Worm (Caenorhabditis elegans) whole organism, L2 larva: ENCODE results near the gene skr-4.

Experiments used
- C34F6.9 ChIP-seq: fragments of 150-350 bp; optimal IDR thresholded peaks from 2 replicates; lab custom pipeline; 2014; ENCODE audit warnings: missing biosample characterization, missing genetic modification characterization
- F13H6.1 ChIP-seq: sonication (generic microtip); optimal IDR thresholded peaks from 2 replicates; lab custom pipeline; 2016; ENCODE audit warnings: missing genetic modification characterization, missing compliant biosample characterization
- R02D3.7 ChIP-seq: fragments of 150-350 bp; optimal IDR thresholded peaks from 2 replicates; lab custom pipeline; 2014; ENCODE audit warnings: missing biosample characterization, missing genetic modification characterization
- ZK546.5 ChIP-seq: sonication (generic microtip); optimal IDR thresholded peaks from 2 replicates; lab custom pipeline; 2017; ENCODE audit warnings: missing biosample characterization, missing genetic modification characterization
- alr-1 ChIP-seq: fragments of 150-350 bp; optimal IDR thresholded peaks from 2 replicates; lab custom pipeline; 2014; ENCODE audit warnings: missing biosample characterization, missing genetic modification characterization
- aly-2 ChIP-seq: fragments of 150-350 bp; optimal IDR thresholded peaks from 2 replicates; lab custom pipeline; 2014; ENCODE audit warnings: missing biosample characterization, missing genetic modification characterization
- ama-1 ChIP-seq: fragments of 150-350 bp; optimal IDR thresholded peaks from 2 replicates; lab custom pipeline; 2018; ENCODE audit warnings: inconsistent platforms
- ceh-16 ChIP-seq: fragments of 150-350 bp; optimal IDR thresholded peaks from 2 replicates; lab custom pipeline; 2014; ENCODE audit warnings: missing biosample characterization, missing genetic modification characterization
- crh-2 ChIP-seq: sonication (generic microtip); optimal IDR thresholded peaks from 2 replicates; lab custom pipeline; 2017; ENCODE audit warnings: missing biosample characterization, missing genetic modification characterization
- dmd-4 ChIP-seq: sonication (generic microtip); optimal IDR thresholded peaks from 2 replicates; lab custom pipeline; 2017; ENCODE audit warnings: missing biosample characterization, missing genetic modification characterization
- egl-27 ChIP-seq: sonication (generic microtip); optimal IDR thresholded peaks from 3 replicates; lab custom pipeline; 2017; ENCODE audit warnings: missing biosample characterization, missing genetic modification reagents, missing genetic modification characterization
- elt-1 ChIP-seq: fragments of 150-350 bp; optimal IDR thresholded peaks from 2 replicates; lab custom pipeline; 2014; ENCODE audit warnings: missing biosample characterization, missing genetic modification characterization
- elt-3 ChIP-seq: sonication (generic microtip); optimal IDR thresholded peaks from 2 replicates; lab custom pipeline; 2017; ENCODE audit warnings: missing biosample characterization, missing genetic modification characterization
- fos-1 ChIP-seq: fragments of 150-350 bp; optimal IDR thresholded peaks from 2 replicates; lab custom pipeline; 2014; ENCODE audit warnings: missing biosample characterization, missing genetic modification characterization
- lin-11 ChIP-seq: fragments of 150-350 bp; sonication (generic microtip); optimal IDR thresholded peaks from 2 replicates; lab custom pipeline; 2014; ENCODE audit warnings: missing biosample characterization, missing genetic modification characterization, inconsistent platforms, mixed read lengths
- lin-13 ChIP-seq: fragments of 150-350 bp; optimal IDR thresholded peaks from 2 replicates; lab custom pipeline; 2014; ENCODE audit warnings: missing biosample characterization, missing genetic modification reagents, missing genetic modification characterization
- lin-39 ChIP-seq: fragments of 150-350 bp; optimal IDR thresholded peaks from 2 replicates; lab custom pipeline; 2014; ENCODE audit warnings: missing biosample characterization, missing genetic modification reagents, missing genetic modification characterization
- lsy-2 ChIP-seq, 2 experiments: fragments of 150-350 bp in 1 of 2; sonication (generic microtip) in 1 of 2; optimal IDR thresholded peaks; 2 replicates each; lab custom pipeline; 2014 to 2017; ENCODE audit warnings: missing biosample characterization in 2 of 2, missing genetic modification characterization in 2 of 2
- mdl-1 ChIP-seq, 2 experiments: fragments of 150-350 bp in 1 of 2; sonication (generic microtip) in 1 of 2; optimal IDR thresholded peaks; 2 replicates each; lab custom pipeline; 2017; ENCODE audit warnings: missing biosample characterization in 2 of 2, missing genetic modification characterization in 2 of 2
- nhr-11 ChIP-seq: fragments of 150-350 bp; optimal IDR thresholded peaks from 2 replicates; lab custom pipeline; 2014; ENCODE audit warnings: missing biosample characterization, missing genetic modification characterization
- nhr-12 ChIP-seq: fragments of 150-350 bp; optimal IDR thresholded peaks from 2 replicates; lab custom pipeline; 2014; ENCODE audit warnings: missing biosample characterization, missing genetic modification characterization
- nhr-129 ChIP-seq: fragments of 150-350 bp; optimal IDR thresholded peaks from 2 replicates; lab custom pipeline; 2014; ENCODE audit warnings: missing biosample characterization, missing genetic modification characterization
- nhr-21 ChIP-seq: fragments of 150-350 bp; optimal IDR thresholded peaks from 2 replicates; lab custom pipeline; 2014; ENCODE audit warnings: missing biosample characterization, missing genetic modification characterization
- nhr-23 ChIP-seq: fragments of 150-350 bp; optimal IDR thresholded peaks from 2 replicates; lab custom pipeline; 2014; ENCODE audit warnings: missing biosample characterization, missing genetic modification reagents, missing genetic modification characterization
- nhr-25 ChIP-seq: fragments of 150-350 bp; sonication (generic microtip); optimal IDR thresholded peaks from 3 replicates; lab custom pipeline; 2014; ENCODE audit warnings: missing biosample characterization, missing genetic modification characterization
- nhr-77 ChIP-seq: fragments of 150-350 bp; optimal IDR thresholded peaks from 2 replicates; lab custom pipeline; 2014; ENCODE audit warnings: missing biosample characterization, missing genetic modification characterization
- peb-1 ChIP-seq: fragments of 150-350 bp; optimal IDR thresholded peaks from 2 replicates; lab custom pipeline; 2014; ENCODE audit warnings: missing biosample characterization, missing genetic modification characterization
- skn-1 ChIP-seq: sonication (generic microtip); optimal IDR thresholded peaks from 2 replicates; lab custom pipeline; 2017; ENCODE audit warnings: missing biosample characterization, missing genetic modification characterization
- sma-9 ChIP-seq, 2 experiments: fragments of 150-350 bp in 1 of 2; sonication (generic microtip) in 1 of 2; optimal IDR thresholded peaks; 2 replicates each; lab custom pipeline; 2014 to 2016; ENCODE audit warnings: missing genetic modification characterization in 2 of 2, mild to moderate bottlenecking in 1 of 2, missing biosample characterization in 1 of 2, missing compliant biosample characterization in 1 of 2, missing genetic modification reagents in 1 of 2, moderate library complexity in 1 of 2
- snpc-4 ChIP-seq: fragments of 150-350 bp; optimal IDR thresholded peaks from 2 replicates; lab custom pipeline; 2014; ENCODE audit warnings: missing biosample characterization, missing genetic modification characterization
- unc-55 ChIP-seq: fragments of 150-350 bp; sonication (generic microtip); optimal IDR thresholded peaks from 3 replicates; lab custom pipeline; 2014; ENCODE audit warnings: missing biosample characterization, missing genetic modification reagents, missing genetic modification characterization
- zag-1 ChIP-seq: fragments of 150-350 bp; optimal IDR thresholded peaks from 2 replicates; lab custom pipeline; 2014; ENCODE audit warnings: missing biosample characterization, missing genetic modification characterization
- ztf-11 ChIP-seq: sonication (generic microtip); optimal IDR thresholded peaks from 2 replicates; lab custom pipeline; 2017; ENCODE audit warnings: missing biosample characterization, missing genetic modification characterization
- ztf-4 ChIP-seq: fragments of 150-350 bp; optimal IDR thresholded peaks from 2 replicates; lab custom pipeline; 2014; ENCODE audit warnings: missing biosample characterization, missing genetic modification characterization

Gene skr-4

DNA sequence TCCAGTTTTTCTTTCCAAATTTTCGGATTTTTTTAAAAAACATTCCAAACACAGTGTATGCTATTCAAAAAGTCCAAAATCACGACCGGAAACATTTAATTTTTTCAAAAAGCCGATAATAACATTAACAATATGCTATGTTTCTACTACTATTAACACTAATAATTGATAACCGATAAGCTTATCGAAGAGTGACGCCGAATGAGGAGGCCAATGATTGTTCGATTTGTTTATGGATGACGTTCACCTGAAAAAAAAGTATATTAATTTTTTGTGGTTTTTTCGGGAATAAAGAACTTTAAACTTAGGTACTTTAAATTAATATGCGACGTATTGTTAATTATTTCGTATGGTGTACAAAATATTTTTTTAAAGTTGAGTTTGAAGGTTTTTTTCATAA lies 26.0 kb upstream of the skr-4 start:
- TF ChIP-seq fos-1 (tag; lab: Kevin White, UChicago), result peak; percentile 78
- no peak for TF ChIP-seq ztf-11 (tag; lab: Kevin White, UChicago)
- TF ChIP-seq ZK546.5 (tag; lab: Kevin White, UChicago), result no peak

DNA sequence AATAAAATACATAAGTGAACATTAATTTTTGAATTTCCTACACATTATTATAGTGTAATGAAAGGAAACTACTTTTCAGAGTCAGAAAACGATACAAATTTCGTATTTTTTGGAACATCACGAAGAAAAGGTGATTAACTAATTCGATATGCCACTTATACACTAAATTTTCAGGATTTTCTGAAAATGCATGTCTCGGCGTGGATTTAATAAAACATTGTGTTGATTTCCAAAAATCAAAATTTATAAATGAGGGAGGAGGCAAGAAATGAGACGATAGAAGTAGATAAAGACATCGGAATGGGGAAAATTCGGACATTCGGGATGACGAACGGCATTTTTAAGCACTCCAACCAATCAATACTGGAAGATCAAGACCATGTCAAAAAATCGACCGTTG lies 24.9 kb upstream of the skr-4 start, which contains the start of gene Y116F11B.14:
Gene Y116F11B.14 (plus strand): TSS at position 301 of the 400 bp plus-strand sequence.
- no peak for TF ChIP-seq skn-1 (tag; lab: Kevin White, UChicago)
- no peak for TF ChIP-seq F13H6.1 (tag; lab: Kevin White, UChicago)
- TF ChIP-seq egl-27 (tag; lab: Kevin White, UChicago), result no peak
- TF ChIP-seq lsy-2 (tag; optimal IDR thresholded peaks at IDR 0.05; lab: Kevin White, UChicago), result no peak
- TF ChIP-seq, all 48 proteins: peak for 0

DNA sequence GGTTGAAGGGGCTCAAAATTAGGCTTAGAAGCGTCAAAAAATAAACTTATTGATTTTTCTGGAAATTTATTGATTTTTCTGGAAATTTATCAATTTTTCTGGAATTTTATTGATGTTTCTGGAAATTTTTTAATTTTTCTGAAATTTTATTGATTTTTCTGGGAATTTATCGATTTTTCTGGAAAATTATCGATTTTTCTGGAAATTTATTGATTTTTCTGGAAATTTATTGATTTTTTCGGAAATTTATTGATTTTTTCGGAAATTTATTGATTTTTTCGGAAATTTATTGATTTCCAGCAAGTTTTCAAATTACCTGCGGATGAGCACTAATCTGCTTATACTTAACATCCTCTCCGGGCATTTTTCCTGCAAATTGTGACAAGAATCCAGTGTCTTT lies 22.2 kb upstream of the skr-4 start:
- TF ChIP-seq mdl-1 (tag; optimal IDR thresholded peaks at IDR 0.05; lab: Kevin White, UChicago) (no peak), lin-11 (tag; lab: Kevin White, UChicago) (no peak), nhr-21 (tag; lab: Kevin White, UChicago) (no peak)

DNA sequence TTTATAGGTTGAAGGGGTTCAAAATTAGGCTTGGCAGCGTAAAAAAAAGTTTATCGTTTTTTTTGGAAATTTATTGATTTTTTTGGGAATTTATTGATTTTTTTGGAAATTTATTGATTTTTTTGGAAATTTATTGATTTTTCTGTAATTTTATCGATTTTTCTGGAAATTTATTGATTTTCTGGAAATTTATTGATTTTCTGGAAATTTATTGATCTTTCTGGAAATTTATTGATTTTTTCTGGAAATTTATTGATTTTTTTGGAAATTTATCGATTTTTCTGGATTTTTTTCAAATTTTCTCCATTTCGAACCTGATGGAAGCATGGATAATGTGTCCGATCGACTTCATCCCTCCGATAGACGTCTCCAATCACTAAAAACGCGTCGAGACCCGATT lies 19.2 kb upstream of the skr-4 start:
- TF ChIP-seq nhr-77 (no peak), nhr-25 (no peak), aly-2 (tag; lab: Kevin White, UChicago) (no peak), ama-1 (lab: Kevin White, UChicago) (no peak), sma-9 (GFP tag; optimal IDR thresholded peaks at IDR 0.05; lab: Kevin White, UChicago) (no peak), sma-9 (tag; optimal IDR thresholded peaks at IDR 0.05; lab: Kevin White, UChicago) (no peak), peb-1 (tag; lab: Kevin White, UChicago) (no peak), mdl-1 (tag; optimal IDR thresholded peaks at IDR 0.05; lab: Kevin White, UChicago) (no peak), R02D3.7 (no peak), fos-1 (tag; lab: Kevin White, UChicago) (no peak), zag-1 (tag; lab: Kevin White, UChicago) (no peak), ztf-11 (tag; lab: Kevin White, UChicago) (no peak), snpc-4 (tag; lab: Kevin White, UChicago) (no peak), skn-1 (tag; lab: Kevin White, UChicago) (no peak)

DNA sequence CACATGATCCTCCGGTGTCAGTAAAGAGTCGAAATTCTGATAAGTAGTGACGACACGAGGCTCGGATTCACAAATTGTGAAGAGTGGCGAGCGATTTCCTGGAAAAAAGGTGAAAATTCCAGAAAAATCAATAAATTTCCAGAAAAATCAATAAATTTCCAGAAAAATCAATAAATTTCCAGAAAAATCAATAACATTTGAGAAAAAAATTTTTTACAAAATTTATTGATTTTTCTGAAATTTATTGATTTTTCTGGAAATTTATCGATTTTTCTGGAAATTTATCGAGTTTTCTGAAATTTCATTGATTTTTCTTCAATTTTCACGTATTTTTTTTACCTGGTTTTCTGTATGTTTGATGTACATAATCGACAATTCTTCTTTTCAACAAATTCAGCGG lies 18.0 kb upstream of the skr-4 start:
- TF ChIP-seq F13H6.1 (tag; lab: Kevin White, UChicago), result no peak
- TF ChIP-seq sma-9 (GFP tag; optimal IDR thresholded peaks at IDR 0.05; lab: Kevin White, UChicago), result no peak
- no peak for TF ChIP-seq sma-9 (tag; optimal IDR thresholded peaks at IDR 0.05; lab: Kevin White, UChicago)
- TF ChIP-seq nhr-11 (tag; lab: Kevin White, UChicago), result no peak
- TF ChIP-seq C34F6.9 (tag; lab: Kevin White, UChicago), result no peak
- TF ChIP-seq dmd-4, result no peak
- TF ChIP-seq alr-1, result no peak
- TF ChIP-seq ztf-4 (tag; lab: Kevin White, UChicago), result no peak
- no peak for TF ChIP-seq lin-11 (tag; lab: Kevin White, UChicago)
- no peak for TF ChIP-seq lin-13
- TF ChIP-seq elt-1, result no peak
- no peak for TF ChIP-seq R02D3.7
- no peak for TF ChIP-seq ceh-16 (tag; lab: Kevin White, UChicago)
- no peak for TF ChIP-seq unc-55 (GFP tag; lab: Kevin White, UChicago)

DNA sequence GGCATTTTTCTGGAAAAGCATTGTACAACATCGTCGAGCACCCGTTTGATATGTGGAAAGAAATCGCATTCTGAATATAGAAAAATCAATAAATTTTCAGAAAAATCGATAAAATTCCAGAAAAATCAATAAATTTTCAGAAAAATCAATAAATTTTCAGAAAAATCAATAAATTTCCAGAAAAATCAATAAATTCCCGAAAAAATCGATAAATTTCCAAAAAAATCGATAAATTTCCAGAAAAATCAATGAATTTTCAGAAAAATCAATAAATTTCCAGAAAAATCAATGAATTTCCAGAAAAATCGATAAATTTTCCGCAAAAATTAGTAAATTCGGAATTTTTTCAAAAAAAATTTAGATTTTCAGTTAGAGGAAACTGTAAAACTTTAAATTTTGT lies 16.7 kb upstream of the skr-4 start, which contains the start of gene fars-2:
Gene fars-2 (minus strand): TSS at position 70 of the 400 bp plus-strand sequence.
- TF ChIP-seq lin-39 (no peak), peb-1 (tag; lab: Kevin White, UChicago) (no peak), nhr-129 (tag; lab: Kevin White, UChicago) (no peak), nhr-77 (no peak), ztf-11 (tag; lab: Kevin White, UChicago) (no peak), F13H6.1 (tag; lab: Kevin White, UChicago) (no peak), skn-1 (tag; lab: Kevin White, UChicago) (no peak), nhr-23 (tag; lab: Kevin White, UChicago) (no peak), nhr-12 (no peak), elt-3 (tag; lab: Kevin White, UChicago) (no peak), lin-13 (no peak), lsy-2 (tag; optimal IDR thresholded peaks at IDR 0.05; lab: Kevin White, UChicago) (no peak), nhr-11 (tag; lab: Kevin White, UChicago) (no peak), crh-2 (no peak)
- TF ChIP-seq, all 48 proteins: peak for 0
